Fruit fly (Drosophila melanogaster) whole organism, embryonic: ENCODE measurements around the gene CG10182.

Source experiments
- B-H1 ChIP-seq: fragments of 200-800 bp; sonication (Bioruptor generic); IDR thresholded peaks from 3 replicates; pipeline ENCODE4 v1.3.6; 2022; ENCODE audit warnings: missing biosample characterization, missing genetic modification characterization
- Bgb ChIP-seq: fragments of 200-800 bp; sonication (Bioruptor generic); IDR thresholded peaks from 2 replicates; pipeline ENCODE4 v1.3.6; 2022; ENCODE audit warnings: missing biosample characterization, missing genetic modification characterization; ENCODE audit not compliant: partially characterized antibody

dm6 chr3R:23637277-23637676 lies 47.7 kb upstream of the CG10182 start:
- no peak for TF ChIP-seq B-H1 (GFP tag; lab: Robert Waterston, UW)
- TF ChIP-seq Bgb (GFP tag; lab: Robert Waterston, UW), result no peak
